Worm (Caenorhabditis elegans) whole organism, L4 larva: ENCODE data around the gene F59A6.2.

Experiments
- ceh-82 ChIP-seq: sonication (generic microtip); optimal IDR thresholded peaks from 2 replicates; lab custom pipeline; 2017; ENCODE audit warnings: missing biosample characterization, missing genetic modification characterization
- daf-8 ChIP-seq: fragments of 200-800 bp; sonication (Bioruptor generic); IDR thresholded peaks from 2 replicates; pipeline ENCODE4 v1.3.6; 2022; ENCODE audit warnings: missing genetic modification characterization, missing compliant biosample characterization
- nhr-11 ChIP-seq: fragments of 150-350 bp; optimal IDR thresholded peaks from 2 replicates; lab custom pipeline; 2014; ENCODE audit warnings: missing biosample characterization, missing genetic modification characterization

DNA sequence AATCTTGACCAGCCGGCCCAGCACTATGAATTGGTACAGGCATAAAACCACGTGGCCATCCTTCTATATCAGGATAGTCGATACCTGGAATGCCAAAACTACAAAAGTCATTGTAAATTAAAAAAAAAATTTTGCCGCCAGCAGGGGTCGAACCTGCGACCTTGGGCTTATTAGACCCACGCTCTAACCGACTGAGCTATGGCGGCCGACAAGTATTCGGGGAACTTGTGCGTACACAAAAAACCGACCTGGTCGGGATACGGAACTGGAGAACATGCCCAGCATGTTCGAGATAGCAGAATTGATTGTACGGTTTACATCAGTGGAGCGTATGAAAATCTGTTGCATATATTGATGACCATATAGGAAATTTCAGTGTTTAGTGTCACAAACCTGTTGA lies 42.8 kb downstream of the F59A6.2 start:
- TF ChIP-seq nhr-11 (no peak), ceh-82 (tag; lab: Kevin White, UChicago) (no peak), daf-8 (no peak)
